Worm (Caenorhabditis elegans) whole organism, dauer: Measurements from ENCODE around the gene T22B2.1.

Experiments
- unc-62 ChIP-seq: sonication (generic microtip); optimal IDR thresholded peaks from 2 replicates; lab custom pipeline; 2017; ENCODE audit warnings: missing biosample characterization, missing genetic modification reagents, missing genetic modification characterization

The T22B2.1 gene

ce11 chrX:3925776-3926175, at the start of gene T22B2.1:
TSS of gene T22B2.1 (plus strand) at chrX:3926076.
- TF ChIP-seq unc-62 (GFP tag; lab: Kevin White, UChicago): no peak

- no peak for TF ChIP-seq unc-62 (GFP tag; lab: Kevin White, UChicago)
Measured at ce11 chrX:3878233-3878632, 47.6 kb upstream of the T22B2.1 start, which contains the start of gene F47F2.1. TSS of gene F47F2.1 (plus strand) at chrX:3878533.

ce11 chrX:3887595-3887994, 38.3 kb upstream of the T22B2.1 start:
- TF ChIP-seq unc-62 (GFP tag; lab: Kevin White, UChicago): no peak

- no peak for TF ChIP-seq unc-62 (GFP tag; lab: Kevin White, UChicago)
Measured at ce11 chrX:3895577-3895976, 30.3 kb upstream of the T22B2.1 start, which contains the start of gene F47F2.3. TSS of gene F47F2.3 (minus strand) at chrX:3895677.

ce11 chrX:3898255-3899177, 27.4 kb upstream of the T22B2.1 start:
- no peak for TF ChIP-seq unc-62 (GFP tag; lab: Kevin White, UChicago)

- no peak for TF ChIP-seq unc-62 (GFP tag; lab: Kevin White, UChicago)
Measured at ce11 chrX:3900715-3901114, 25.2 kb upstream of the T22B2.1 start.

ce11 chrX:3901389-3901788, 24.5 kb upstream of the T22B2.1 start:
- no peak for TF ChIP-seq unc-62 (GFP tag; lab: Kevin White, UChicago)

ce11 chrX:3904568-3904967, 21.3 kb upstream of the T22B2.1 start, which contains the start of gene sup-12:
TSS of gene sup-12 (plus strand) at chrX:3904584.
- no peak for TF ChIP-seq unc-62 (GFP tag; lab: Kevin White, UChicago)

ce11 chrX:3911280-3911679, 14.6 kb upstream of the T22B2.1 start, which contains the start of gene T22B2.5:
TSS of gene T22B2.5 (minus strand) at chrX:3911380.
- TF ChIP-seq unc-62 (GFP tag; lab: Kevin White, UChicago): no peak

ce11 chrX:3914273-3914672, 11.6 kb upstream of the T22B2.1 start:
- TF ChIP-seq unc-62 (GFP tag; lab: Kevin White, UChicago): no peak

- TF ChIP-seq unc-62 (GFP tag; lab: Kevin White, UChicago): no peak
Measured at ce11 chrX:3915748-3916147, 10.1 kb upstream of the T22B2.1 start, which contains the start of gene idpp-9. TSS of gene idpp-9 (minus strand) at chrX:3915848.

ce11 chrX:3917013-3917412, 8.9 kb upstream of the T22B2.1 start, which contains the start of gene T22B2.3:
TSS of gene T22B2.3 (plus strand) at chrX:3917313.
- no peak for TF ChIP-seq unc-62 (GFP tag; lab: Kevin White, UChicago)

- no peak for TF ChIP-seq unc-62 (GFP tag; lab: Kevin White, UChicago)
Measured at ce11 chrX:3918182-3918581, 7.7 kb upstream of the T22B2.1 start.

ce11 chrX:3919689-3920088, 6.2 kb upstream of the T22B2.1 start:
- no peak for TF ChIP-seq unc-62 (GFP tag; lab: Kevin White, UChicago)

- TF ChIP-seq unc-62 (GFP tag; lab: Kevin White, UChicago): no peak
Measured at ce11 chrX:3920101-3920500, 5.8 kb upstream of the T22B2.1 start, which contains the start of gene T22B2.2. TSS of gene T22B2.2 (plus strand) at chrX:3920401.

- no peak for TF ChIP-seq unc-62 (GFP tag; lab: Kevin White, UChicago)
Measured at ce11 chrX:3920747-3921146, 5.1 kb upstream of the T22B2.1 start.
